Worm (Caenorhabditis elegans): ENCODE data around the gene F17E9.4.
"Not testable (repeated sequence)": the region's sequence is repeated elsewhere in the genome, so short reads cannot be mapped to it uniquely, and the experiment has no call there.

Gene F17E9.4

DNA sequence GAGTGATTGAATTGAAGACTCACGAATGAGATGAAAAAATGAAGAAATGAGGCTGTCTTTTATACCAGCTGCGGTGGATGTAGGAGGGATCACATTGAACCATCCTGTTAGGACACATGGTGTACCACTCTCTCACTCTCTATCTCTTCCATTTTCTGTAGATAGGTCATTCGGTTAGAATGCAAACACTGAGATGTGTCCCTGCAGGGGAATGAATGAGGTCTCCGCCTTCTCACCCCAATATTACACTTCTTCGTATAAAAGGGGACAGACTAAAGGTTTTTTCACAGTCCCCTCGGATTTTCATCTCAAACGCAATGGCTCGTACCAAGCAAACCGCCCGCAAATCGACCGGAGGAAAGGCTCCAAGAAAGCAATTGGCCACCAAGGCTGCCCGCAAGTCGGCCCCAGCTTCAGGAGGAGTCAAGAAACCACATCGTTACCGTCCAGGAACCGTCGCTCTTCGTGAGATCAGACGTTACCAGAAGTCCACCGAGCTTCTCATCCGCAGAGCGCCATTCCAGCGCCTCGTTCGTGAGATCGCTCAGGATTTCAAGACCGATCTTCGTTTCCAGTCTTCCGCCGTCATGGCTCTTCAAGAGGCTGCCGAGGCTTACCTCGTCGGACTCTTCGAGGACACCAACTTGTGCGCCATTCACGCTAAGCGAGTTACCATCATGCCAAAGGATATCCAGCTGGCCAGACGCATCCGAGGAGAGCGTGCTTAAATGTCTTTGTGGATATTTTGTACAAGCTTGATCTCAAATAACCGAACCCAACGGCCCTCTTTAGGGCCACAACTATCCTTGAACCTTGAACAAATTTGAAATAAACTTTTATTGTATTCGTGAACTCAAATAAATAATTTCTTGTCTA is 13.9 kb upstream of the F17E9.4 start, which contains the start of gene his-32:
his-32 (plus strand) TSS at position 318 of the 876 bp plus-strand sequence.
- no peak for TF ChIP-seq unc-62 (GFP tag; optimal IDR thresholded peaks at IDR 0.05)

DNA sequence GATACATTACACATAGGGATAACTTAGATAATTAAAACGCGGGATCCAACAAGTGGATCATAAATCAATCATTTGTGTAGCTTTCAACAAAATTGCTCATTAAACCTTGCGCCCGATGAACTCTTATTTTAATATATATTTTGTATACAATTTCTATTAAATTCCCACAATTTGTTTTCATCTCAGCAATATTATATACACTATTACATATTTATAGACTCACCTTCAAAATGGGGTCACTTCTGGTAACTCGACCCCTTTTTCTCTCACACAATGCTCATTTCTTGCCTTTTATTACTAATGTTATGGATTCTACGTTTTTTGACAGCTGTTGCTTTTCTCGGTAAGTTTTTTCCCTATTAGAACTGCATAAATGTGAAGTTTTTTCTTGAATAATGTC is 8.5 kb upstream of the F17E9.4 start, which contains the start of gene lgc-6:
lgc-6 (plus strand) TSS at position 301 of the 400 bp plus-strand sequence.
- TF ChIP-seq unc-62 (GFP tag; optimal IDR thresholded peaks at IDR 0.05) = no peak

DNA sequence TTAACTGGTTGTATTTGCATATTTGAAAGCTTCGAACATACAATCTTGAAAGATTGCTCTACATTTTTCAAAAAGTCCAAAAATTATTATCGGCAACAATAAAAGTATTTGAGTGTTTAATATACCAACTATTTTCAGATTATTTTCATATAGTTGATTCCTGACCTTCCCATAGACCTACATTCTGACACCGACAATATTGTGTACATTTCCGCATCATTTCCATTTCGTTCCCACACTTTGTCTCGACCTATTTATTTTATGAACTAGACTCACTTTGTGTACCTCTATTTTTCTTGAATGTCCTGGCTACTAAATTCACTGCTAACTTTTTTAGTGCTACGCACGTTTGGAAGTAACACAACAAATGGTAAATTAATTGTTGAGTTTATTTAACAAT is 5.8 kb upstream of the F17E9.4 start, which contains the start of gene lgc-5:
lgc-5 (plus strand) TSS at position 301 of the 400 bp plus-strand sequence.
- TF ChIP-seq unc-62 (GFP tag; optimal IDR thresholded peaks at IDR 0.05) = no peak

DNA sequence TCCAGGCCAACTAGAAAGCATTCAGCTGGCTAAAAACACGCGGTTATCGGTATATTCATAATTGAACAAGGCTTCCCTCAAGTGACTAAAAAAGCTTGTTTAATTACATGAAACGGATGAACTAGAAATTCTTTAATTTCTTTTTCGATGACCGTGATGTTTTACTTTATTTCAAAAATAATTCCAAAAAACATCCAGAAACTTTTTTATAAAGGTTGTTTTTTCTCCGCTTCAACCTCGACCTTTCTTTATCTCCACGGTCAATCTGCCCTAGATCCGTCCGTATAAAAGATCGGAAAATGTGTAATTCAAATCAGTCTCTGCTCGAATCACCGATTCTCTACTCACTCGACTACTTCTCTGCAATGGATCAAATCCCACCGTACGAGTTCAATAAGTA is 2.7 kb upstream of the F17E9.4 start, which contains the start of gene F17E9.5:
F17E9.5 (plus strand) TSS at position 301 of the 400 bp plus-strand sequence.
- no peak for TF ChIP-seq unc-62 (GFP tag; optimal IDR thresholded peaks at IDR 0.05)

DNA sequence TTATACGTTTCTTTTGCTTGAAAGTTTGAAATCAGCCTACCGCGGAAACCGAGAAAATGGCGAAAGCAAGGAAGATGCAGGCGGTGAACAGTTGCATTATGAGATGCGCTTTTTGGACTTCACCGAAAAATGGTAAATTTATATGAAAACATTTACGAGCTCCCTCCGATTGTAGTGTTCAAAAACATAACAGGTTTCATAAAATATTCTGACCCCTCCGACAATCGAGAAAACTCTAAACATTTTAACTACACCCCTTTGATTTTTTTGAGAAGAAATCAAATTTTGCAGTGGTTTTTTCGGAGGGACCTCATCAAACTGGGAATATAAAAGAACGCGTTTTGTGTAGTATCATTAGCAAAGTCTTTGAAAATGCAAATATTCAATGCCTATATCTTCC is 1.1 kb upstream of the F17E9.4 start, which contains the start of the genes F17E9.18 and F17E9.15:
F17E9.18 (minus strand) TSS at position 101 of the 400 bp plus-strand sequence.
F17E9.15 (plus strand) TSS at position 368 of the 400 bp plus-strand sequence.
- TF ChIP-seq unc-62 (GFP tag; optimal IDR thresholded peaks at IDR 0.05) = no peak

DNA sequence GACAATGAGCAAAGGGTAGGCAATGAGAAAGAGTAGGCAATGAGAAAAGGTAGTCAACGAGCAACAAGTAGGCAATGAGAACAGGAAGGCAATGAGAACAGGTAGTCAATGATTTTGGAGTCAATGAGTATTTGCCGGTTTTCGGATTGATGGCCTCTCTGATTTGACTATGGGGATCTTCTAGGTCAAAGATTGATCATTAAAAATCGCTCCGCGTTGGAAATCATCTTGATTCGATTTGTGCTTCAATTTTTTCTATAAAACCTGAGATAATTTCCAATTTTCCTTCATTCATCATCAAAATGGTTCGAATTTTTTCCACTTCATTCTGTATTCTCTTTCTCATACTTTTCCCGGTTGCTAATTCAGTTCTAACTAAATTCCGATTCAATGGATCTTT is 3.9 kb downstream of the F17E9.4 start, which contains the start of gene F17E9.16:
F17E9.16 (plus strand) TSS at position 301 of the 400 bp plus-strand sequence.
- not testable (repeated sequence) for TF ChIP-seq unc-62 (GFP tag; optimal IDR thresholded peaks at IDR 0.05)

DNA sequence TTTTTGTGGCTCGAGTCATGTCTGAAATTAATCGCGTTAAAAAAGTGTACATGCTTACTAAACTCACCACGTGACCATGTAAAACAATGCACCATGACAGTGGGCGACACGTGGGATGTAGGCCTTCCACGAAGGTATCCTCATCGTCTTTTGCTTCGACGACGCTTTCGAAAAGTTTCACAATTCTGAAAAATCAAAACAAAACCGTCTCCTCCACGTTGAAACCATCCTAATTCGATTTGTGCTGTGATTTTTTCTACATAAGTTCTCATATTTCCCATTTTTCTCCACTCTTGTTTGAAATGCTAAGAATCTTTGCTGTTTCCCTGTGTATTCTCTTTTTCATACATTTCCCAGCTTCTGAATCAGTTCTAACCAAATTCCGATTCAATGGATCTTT is 6.4 kb downstream of the F17E9.4 start, which contains the start of gene F17E9.3:
F17E9.3 (plus strand) TSS at position 301 of the 400 bp plus-strand sequence.
- TF ChIP-seq unc-62 (GFP tag; optimal IDR thresholded peaks at IDR 0.05) = no peak

DNA sequence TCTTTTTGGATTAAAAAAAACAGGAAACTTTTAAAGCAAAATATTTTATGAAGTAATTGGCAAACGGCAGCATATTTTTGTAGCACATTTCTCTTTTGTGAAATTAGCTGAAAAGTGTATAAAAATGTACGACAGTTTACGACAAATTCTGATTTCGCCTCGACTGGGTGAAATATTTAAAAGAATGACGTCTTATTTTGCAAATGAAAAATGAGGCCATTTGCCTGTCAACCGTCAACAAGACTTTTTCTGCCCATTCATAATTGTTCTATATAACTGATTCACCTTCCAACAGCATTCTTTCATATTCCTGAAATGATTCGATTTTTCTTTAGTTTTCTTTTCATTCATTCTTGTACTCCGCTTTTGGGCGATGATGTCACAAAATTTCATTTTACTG is 7.4 kb downstream of the F17E9.4 start, which contains the start of the genes F17E9.2 and col-116:
F17E9.2 (plus strand) TSS at position 301 of the 400 bp plus-strand sequence.
col-116 (plus strand) TSS at position 315 of the 400 bp plus-strand sequence.
- TF ChIP-seq unc-62 (GFP tag; optimal IDR thresholded peaks at IDR 0.05) = no peak

DNA sequence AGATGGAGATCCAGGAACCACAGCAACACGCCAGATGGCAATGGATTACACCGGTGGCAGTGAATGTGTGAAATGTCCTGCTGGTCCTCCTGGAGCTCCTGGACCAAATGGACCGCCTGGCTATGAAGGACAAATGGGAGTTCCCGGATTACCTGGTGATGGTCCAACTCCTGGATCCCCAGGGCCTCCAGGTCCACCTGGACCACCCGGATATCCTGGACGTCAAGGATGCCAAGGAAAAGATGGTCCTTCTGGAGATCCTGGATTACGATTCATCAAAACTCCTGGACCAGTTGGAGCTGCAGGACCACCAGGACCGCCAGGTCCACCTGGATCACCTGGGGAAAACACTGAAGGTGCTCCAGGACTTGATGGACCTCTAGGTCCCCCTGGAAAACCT is 9.1 kb downstream of the F17E9.4 start:
- no peak for TF ChIP-seq unc-62 (GFP tag; optimal IDR thresholded peaks at IDR 0.05)

DNA sequence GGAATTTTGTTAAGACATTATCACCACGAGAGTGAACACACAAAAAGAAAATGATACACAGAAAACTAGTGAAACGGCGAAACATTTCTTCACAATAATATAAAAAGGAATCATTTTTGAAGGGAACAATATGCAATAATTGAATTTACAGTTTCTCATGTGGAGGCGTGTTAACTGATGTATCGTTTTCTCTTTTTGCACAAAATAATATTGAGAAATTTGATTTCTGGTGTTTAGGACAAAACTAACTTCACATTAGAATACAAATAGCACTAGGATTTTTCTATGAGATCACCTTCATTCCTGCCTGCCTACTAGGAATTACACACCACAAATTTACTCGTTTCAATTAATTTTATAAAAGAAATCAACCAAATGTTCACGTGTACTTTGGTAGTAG is 10.3 kb downstream of the F17E9.4 start, which contains the start of gene D2096.13:
D2096.13 (minus strand) TSS at position 101 of the 400 bp plus-strand sequence.
- TF ChIP-seq unc-62 (GFP tag; optimal IDR thresholded peaks at IDR 0.05) = no peak

DNA sequence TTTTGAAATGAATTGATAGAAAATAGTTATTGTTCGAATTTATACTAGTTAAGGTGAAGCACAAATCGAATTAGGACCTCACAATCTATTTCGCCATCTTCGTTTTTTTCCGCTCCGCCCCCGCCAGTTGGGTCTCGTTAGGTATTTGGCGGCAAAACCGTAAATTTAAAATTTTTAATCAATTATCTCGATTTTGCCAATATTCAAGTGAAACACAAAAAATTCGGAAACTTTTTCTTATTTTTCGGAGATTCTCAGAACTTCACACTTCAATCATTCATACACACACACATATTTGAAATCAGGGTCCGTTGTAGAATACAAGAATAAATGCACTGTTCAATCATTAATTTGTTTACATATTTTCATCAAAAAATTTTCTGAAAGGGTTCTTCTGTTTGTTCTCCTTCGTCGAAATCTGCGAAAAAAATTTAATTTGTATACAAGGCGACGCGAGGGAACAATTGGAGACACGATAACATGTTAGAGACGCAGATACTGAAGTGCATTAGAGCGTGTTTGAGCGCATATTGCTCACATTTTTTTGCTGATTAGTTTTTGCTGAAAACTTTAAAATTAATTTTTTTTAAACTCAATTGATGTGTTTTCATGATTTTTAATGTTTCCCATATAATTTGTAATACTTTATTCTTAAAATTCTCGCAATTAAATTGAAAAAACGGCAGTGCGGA is 11.7 kb downstream of the F17E9.4 start, which contains the start of gene D2096.5:
D2096.5 (minus strand) TSS at position 51 of the 692 bp plus-strand sequence.
- TF ChIP-seq unc-62 (GFP tag; optimal IDR thresholded peaks at IDR 0.05) = no peak

DNA sequence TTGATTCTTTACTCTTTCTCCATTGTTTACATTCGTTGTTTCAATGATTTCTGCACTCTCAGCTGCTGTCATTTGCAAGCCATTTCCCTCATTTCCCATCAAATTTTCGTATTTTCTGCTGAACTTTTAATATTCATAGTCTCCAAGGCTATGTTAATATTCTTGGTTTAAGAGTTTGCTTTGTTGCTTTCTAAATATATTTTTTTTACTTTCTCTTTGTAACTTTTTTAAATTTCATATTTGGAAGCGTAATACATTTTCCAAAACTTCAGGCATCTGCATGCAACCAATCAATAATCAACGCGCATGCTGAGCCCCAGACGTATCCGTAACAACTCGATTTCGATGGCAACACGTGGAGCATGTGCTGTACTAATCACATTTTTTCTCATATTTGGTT is 12.6 kb downstream of the F17E9.4 start, which contains the start of gene sqv-1:
sqv-1 (plus strand) TSS at position 301 of the 400 bp plus-strand sequence.
- no peak for TF ChIP-seq unc-62 (GFP tag; optimal IDR thresholded peaks at IDR 0.05)

DNA sequence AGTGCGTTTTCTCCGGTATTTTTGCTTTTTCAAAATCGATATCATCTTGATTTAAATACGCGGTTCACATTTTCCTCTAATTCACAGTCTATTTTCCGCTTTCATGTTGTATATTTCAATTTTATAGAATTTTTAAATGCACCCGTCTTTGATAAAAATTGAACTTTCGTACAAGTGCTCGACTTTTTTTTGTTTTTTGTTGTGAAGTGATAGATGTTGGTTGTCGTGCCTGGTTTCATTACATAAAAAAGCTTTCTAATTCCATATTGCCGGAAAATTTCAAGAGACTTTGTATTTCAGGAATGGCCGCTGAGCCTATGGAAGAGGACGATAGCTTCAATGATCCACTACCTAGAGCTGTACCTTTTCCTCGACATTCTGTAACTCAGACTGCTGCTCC is 15.0 kb downstream of the F17E9.4 start, which contains the start of gene D2096.12:
D2096.12 (plus strand) TSS at position 301 of the 400 bp plus-strand sequence.
- no peak for TF ChIP-seq unc-62 (GFP tag; optimal IDR thresholded peaks at IDR 0.05)

DNA sequence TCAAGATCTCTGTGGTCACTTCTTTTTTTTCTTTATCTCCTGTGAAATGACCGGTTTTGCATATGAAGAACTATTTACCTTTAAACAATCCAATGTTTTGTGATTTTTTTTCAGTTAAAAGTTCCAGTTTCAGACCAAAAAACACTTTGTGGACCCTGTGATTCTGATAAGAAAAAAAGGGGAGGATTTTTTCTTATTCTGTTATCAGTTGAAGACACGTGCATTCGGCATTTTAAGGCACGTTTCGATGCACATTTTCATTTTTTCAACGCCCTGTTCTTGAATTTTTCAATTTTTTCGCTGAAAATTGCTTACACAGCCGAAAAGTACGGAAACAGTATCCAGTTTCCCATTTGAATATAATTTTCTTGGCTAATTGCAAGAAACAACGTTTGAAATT is 18.1 kb downstream of the F17E9.4 start, which contains the start of gene aagr-1:
aagr-1 (plus strand) TSS at position 227 of the 400 bp plus-strand sequence.
- TF ChIP-seq unc-62 (GFP tag; optimal IDR thresholded peaks at IDR 0.05) = no peak

DNA sequence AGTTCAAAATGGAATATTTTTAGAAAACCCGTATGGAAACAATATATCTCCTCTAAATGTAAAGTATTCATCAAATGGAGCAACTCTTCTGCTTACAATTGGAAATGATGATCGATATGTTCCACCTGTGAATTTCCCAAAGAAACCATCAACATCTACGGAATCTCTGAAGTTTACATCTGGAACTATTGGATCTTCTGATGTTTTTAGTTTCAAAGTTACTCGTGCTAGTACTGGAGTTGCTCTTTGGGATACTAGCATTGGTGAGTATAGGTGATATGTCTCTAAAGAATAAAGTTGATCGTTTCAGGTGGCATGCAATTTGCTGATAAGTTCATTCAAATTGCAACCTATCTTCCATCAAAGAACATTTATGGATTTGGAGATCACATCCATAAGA is 19.7 kb downstream of the F17E9.4 start:
- no peak for TF ChIP-seq unc-62 (GFP tag; optimal IDR thresholded peaks at IDR 0.05)

Measured in whole organism, dauer.